Worm (Caenorhabditis elegans): Measurements from ENCODE around the gene crn-5.

The crn-5 gene

DNA sequence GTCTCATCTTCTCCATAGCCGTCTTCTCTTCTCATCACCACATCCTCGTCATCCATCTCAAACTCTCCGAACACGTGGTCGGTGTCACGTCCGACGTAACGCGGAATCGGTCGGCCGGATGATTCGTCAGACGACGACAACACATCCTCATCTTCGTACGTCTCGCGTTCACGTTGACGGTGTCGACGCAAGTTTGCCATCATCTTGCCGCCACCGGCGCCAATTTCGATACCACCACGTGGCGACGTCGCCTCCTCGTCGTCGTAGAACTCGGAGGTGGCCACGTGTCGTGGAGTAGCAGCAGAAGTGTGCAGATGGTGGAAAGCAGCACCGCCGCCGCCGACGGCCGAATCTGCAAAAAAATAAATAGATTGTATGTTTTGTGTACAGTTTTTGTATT is 45.2 kb upstream of the crn-5 start (continued):
- TF ChIP-seq nhr-90 (tag; optimal IDR thresholded peaks at IDR 0.05) (no peak), nhr-27 (tag; optimal IDR thresholded peaks at IDR 0.05) (no peak), hrde-1 (tag; optimal IDR thresholded peaks at IDR 0.05; ENCODE audit: borderline replicate concordance) (no peak), ztf-18 (tag; optimal IDR thresholded peaks at IDR 0.05) (no peak), F55B11.4 (tag; optimal IDR thresholded peaks at IDR 0.05; ENCODE audit: borderline replicate concordance, insufficient read depth) (no peak), sptf-2 (GFP tag; optimal IDR thresholded peaks at IDR 0.05) (no peak), attf-6 (GFP tag; IDR thresholded peaks at IDR 0.05) (no peak), snpc-4 (GFP tag; optimal IDR thresholded peaks at IDR 0.05) (no peak), snpc-4 (tag; optimal IDR thresholded peaks at IDR 0.05) (no peak), hmg-20 (GFP tag; IDR thresholded peaks at IDR 0.05) (no peak), egl-44 (GFP tag; IDR thresholded peaks at IDR 0.05) (peak; percentile 19; the same call in 1 of the 2 replicates), hsf-1 (GFP tag; IDR thresholded peaks at IDR 0.05) (no peak), K11D2.4 (GFP tag; IDR thresholded peaks at IDR 0.05) (peak; percentile 63; the same call in 1 of the 2 replicates), zfh-2 (GFP tag; conservative IDR thresholded peaks at IDR 0.05) (peak; percentile 95), nhr-80 (tag; optimal IDR thresholded peaks at IDR 0.05) (no peak), lir-1 (GFP tag; conservative IDR thresholded peaks at IDR 0.05) (no peak; the same call in 1 of the 2 replicates), ztf-25 (GFP tag; IDR thresholded peaks at IDR 0.05) (no peak), ztf-22 (GFP tag; optimal IDR thresholded peaks at IDR 0.05) (no peak), Y95B8A.8 (GFP tag; IDR thresholded peaks at IDR 0.05) (peak; percentile 77; the same call in 1 of the 2 replicates), snpc-3.4 (tag; optimal IDR thresholded peaks at IDR 0.05) (no peak), ztf-28 (GFP tag; IDR thresholded peaks at IDR 0.05) (peak; percentile 66; the same call in 1 of the 2 replicates), rpc-1 (optimal IDR thresholded peaks at IDR 0.05) (no peak), rpc-1 (tag; optimal IDR thresholded peaks at IDR 0.05) (no peak), ceh-91 (GFP tag; IDR thresholded peaks at IDR 0.05) (no peak), madf-6 (GFP tag; IDR thresholded peaks at IDR 0.05) (no peak), F39B2.1 (GFP tag; IDR thresholded peaks at IDR 0.05) (peak; percentile 6; the same call in 1 of the 2 replicates), rec-8 (tag; optimal IDR thresholded peaks at IDR 0.05) (no peak), egrh-3 (GFP tag; IDR thresholded peaks at IDR 0.05) (peak; percentile 71), egl-18 (GFP tag; IDR thresholded peaks at IDR 0.05) (no peak)

DNA sequence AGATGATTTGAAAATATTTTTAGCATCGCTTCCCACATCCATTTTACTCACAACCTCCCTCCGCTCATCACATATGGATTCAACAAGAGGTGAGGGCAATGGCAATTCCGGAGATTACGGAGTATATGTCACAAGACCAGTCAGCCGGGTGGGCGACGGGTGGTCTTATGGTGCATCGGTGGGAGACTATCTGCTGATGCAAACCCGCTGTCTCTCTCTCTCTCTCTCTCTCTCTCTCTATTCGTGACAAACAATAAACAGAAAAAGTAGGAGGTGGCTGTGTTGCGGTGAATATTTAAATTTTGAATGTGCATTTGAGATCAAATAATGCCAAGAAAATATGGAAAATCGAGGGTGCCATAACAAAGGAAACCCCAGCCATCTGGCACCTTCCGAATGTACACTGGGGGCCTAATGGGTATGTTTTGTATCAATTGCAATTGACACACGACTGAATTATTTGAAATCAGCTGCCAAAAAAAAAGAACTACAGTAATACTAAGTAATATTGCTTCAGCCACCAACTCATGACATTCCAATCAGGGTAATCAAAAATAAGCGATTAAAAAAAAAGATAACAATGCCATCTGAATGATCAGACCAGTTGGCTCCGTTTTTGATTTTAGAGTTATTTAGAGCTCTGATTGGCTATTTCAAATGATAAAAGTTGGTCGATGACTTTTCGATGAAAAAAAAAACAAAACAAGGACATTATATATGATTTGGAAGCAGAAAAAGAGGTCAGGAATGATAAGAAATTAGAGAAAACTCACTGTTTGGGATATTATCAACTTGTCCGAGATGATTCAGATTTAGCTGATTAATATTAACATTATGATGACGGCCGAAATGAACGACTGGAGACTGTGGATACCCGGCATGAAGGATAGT is 44.5 kb upstream of the crn-5 start:
- TF ChIP-seq dox-1 (GFP tag; IDR thresholded peaks at IDR 0.05) (peak; percentile 37; the same call in 1 of the 2 replicates), ztf-25 (GFP tag; IDR thresholded peaks at IDR 0.05) (0 out of 2 replicates have a peak, but pooled peaks have one; percentile 49), snpc-3.4 (tag; optimal IDR thresholded peaks at IDR 0.05) (peak; percentile 11), ztf-18 (tag; optimal IDR thresholded peaks at IDR 0.05) (no peak), madf-10 (tag; optimal IDR thresholded peaks at IDR 0.05) (no peak), ceh-100 (GFP tag; IDR thresholded peaks at IDR 0.05) (0 out of 2 replicates have a peak, but pooled peaks have one; percentile 9), ZK185.1 (tag; optimal IDR thresholded peaks at IDR 0.05; ENCODE audit: poor library complexity, severe bottlenecking) (peak; percentile 31), ama-1 (optimal IDR thresholded peaks at IDR 0.05) (peak; percentile 94), ama-1 (GFP tag; optimal IDR thresholded peaks at IDR 0.05) (peak in 1 of 2 experiments; percentile 9), Y56A3A.18 (GFP tag; IDR thresholded peaks at IDR 0.05) (0 out of 2 replicates have a peak, but pooled peaks have one; percentile 6), F55B11.4 (tag; optimal IDR thresholded peaks at IDR 0.05; ENCODE audit: borderline replicate concordance, insufficient read depth) (no peak), ztf-28 (GFP tag; IDR thresholded peaks at IDR 0.05) (0 out of 2 replicates have a peak, but pooled peaks have one; percentile 23), zim-3 (tag; optimal IDR thresholded peaks at IDR 0.05) (peak; percentile 15), cebp-1 (GFP tag; IDR thresholded peaks at IDR 0.05) (no peak), cebp-1 (tag; optimal IDR thresholded peaks at IDR 0.05) (peak; percentile 6), B0336.3 (GFP tag; IDR thresholded peaks at IDR 0.05) (0 out of 2 replicates have a peak, but pooled peaks have one; percentile 3), hmg-1.2 (GFP tag; IDR thresholded peaks at IDR 0.05) (peak; percentile 24; the same call in 1 of the 2 replicates), mxl-1 (tag; optimal IDR thresholded peaks at IDR 0.05) (no peak), hrde-1 (tag; optimal IDR thresholded peaks at IDR 0.05; ENCODE audit: borderline replicate concordance) (no peak), ets-4 (GFP tag; optimal IDR thresholded peaks at IDR 0.05) (peak; percentile 59), lin-54 (GFP tag; optimal IDR thresholded peaks at IDR 0.05) (no peak), Y53G8AR.9 (GFP tag; conservative IDR thresholded peaks at IDR 0.05) (0 out of 2 replicates have a peak, but pooled peaks have one; percentile 7), tbp1 (GFP tag; optimal IDR thresholded peaks at IDR 0.05) (peak; percentile 21)
